Worm (Caenorhabditis elegans) whole organism, young adult: ENCODE results near the gene mfsd-8.

Source experiments
- attf-3 ChIP-seq: fragments of 200-800 bp; sonication (Bioruptor generic); conservative IDR thresholded peaks from 2 replicates; pipeline ENCODE4 v1.3.6; 2022; ENCODE audit warnings: missing genetic modification reagents, missing genetic modification characterization, missing compliant biosample characterization
- bed-2 ChIP-seq: fragments of 200-800 bp; sonication (Bioruptor generic); IDR thresholded peaks from 2 replicates; pipeline ENCODE4 v1.3.6; 2022; ENCODE audit warnings: missing genetic modification reagents, missing genetic modification characterization, missing compliant biosample characterization
- ceh-40 ChIP-seq: fragments of 200-800 bp; sonication (Bioruptor generic); IDR thresholded peaks from 2 replicates; pipeline ENCODE4 v1.3.6; 2022; ENCODE audit warnings: missing genetic modification characterization, missing compliant biosample characterization
- ceh-91 ChIP-seq: fragments of 200-800 bp; sonication (Bioruptor generic); IDR thresholded peaks from 2 replicates; pipeline ENCODE4 v1.3.6; 2022; ENCODE audit warnings: missing genetic modification reagents, missing genetic modification characterization, missing compliant biosample characterization
- fkh-3 ChIP-seq: sonication (generic microtip); optimal IDR thresholded peaks from 2 replicates; lab custom pipeline; 2016; ENCODE audit warnings: mild to moderate bottlenecking, missing genetic modification characterization, missing compliant biosample characterization
- him-1 ChIP-seq: sonication (generic microtip); optimal IDR thresholded peaks from 2 replicates; lab custom pipeline; 2016; ENCODE audit warnings: missing genotype, missing genetic modification reagents, missing genetic modification characterization, missing compliant biosample characterization
- hmg-20 ChIP-seq: fragments of 200-800 bp; sonication (Bioruptor generic); IDR thresholded peaks from 2 replicates; pipeline ENCODE4 v1.3.6; 2022; ENCODE audit warnings: missing genetic modification reagents, missing genetic modification characterization, missing compliant biosample characterization
- lag-1 ChIP-seq: fragments of 200-800 bp; sonication (Bioruptor generic); IDR thresholded peaks from 2 replicates; pipeline ENCODE4 v1.3.6; 2022; ENCODE audit warnings: missing genetic modification reagents, missing genetic modification characterization, missing compliant biosample characterization
- nfya-1 ChIP-seq: sonication (generic microtip); optimal IDR thresholded peaks from 2 replicates; lab custom pipeline; 2017; ENCODE audit warnings: antibody characterized with exemption, missing compliant biosample characterization, missing genetic modification characterization, borderline replicate concordance; ENCODE audit not compliant: insufficient read depth
- sea-2 ChIP-seq: fragments of 200-800 bp; sonication (Bioruptor generic); IDR thresholded peaks from 2 replicates; pipeline ENCODE4 v1.3.6; 2022; ENCODE audit warnings: missing genetic modification characterization, missing compliant biosample characterization
- snpc-1.3 ChIP-seq: sonication (generic microtip); optimal IDR thresholded peaks from 2 replicates; lab custom pipeline; 2017; ENCODE audit warnings: missing genetic modification characterization, mild to moderate bottlenecking, missing compliant biosample characterization, antibody characterized with exemption, moderate library complexity, missing genotype, missing genetic modification reagents; ENCODE audit not compliant: insufficient read depth
- unc-62 ChIP-seq: fragments of 150-350 bp; optimal IDR thresholded peaks from 2 replicates; lab custom pipeline; 2014; ENCODE audit warnings: missing biosample characterization, missing genetic modification reagents, missing genetic modification characterization

DNA sequence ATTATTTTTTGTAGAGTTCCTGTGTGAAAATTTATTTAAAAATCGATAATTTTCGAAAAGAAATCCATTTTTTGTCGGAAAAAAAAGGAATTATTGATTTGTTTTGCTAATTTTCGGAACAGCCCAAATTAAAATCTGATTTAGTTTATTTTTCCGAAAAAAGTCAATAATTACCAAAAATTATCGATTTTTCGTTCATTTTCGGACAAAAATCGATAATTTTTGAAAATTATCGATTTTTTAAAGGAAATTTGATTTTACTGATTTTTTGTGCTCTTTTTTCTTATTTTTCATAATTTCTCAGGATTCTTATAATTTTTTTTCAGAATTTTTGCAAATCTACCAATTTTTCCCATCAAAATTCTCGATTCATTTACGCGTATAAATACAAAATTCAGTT, 40.7 kb upstream of the mfsd-8 start:
- TF ChIP-seq nfya-1 (tag; lab: Kevin White, UChicago) (no peak), him-1 (tag; lab: Kevin White, UChicago) (no peak), snpc-1.3 (tag; lab: Kevin White, UChicago) (no peak), unc-62 (GFP tag; lab: Kevin White, UChicago) (no peak), sea-2 (GFP tag; lab: Robert Waterston, UW) (no peak), bed-2 (no peak), hmg-20 (GFP tag; lab: Robert Waterston, UW) (no peak), ceh-91 (GFP tag; lab: Robert Waterston, UW) (no peak), ceh-40 (no peak), fkh-3 (tag; lab: Kevin White, UChicago) (no peak), attf-3 (GFP tag; lab: Robert Waterston, UW) (no peak), lag-1 (GFP tag; lab: Robert Waterston, UW) (no peak)
